Fruit fly (Drosophila melanogaster) whole organism, pupa: ENCODE measurements around the gene Gabat.

Source experiments
- CG10348 ChIP-seq: fragments of 200-800 bp; sonication (Bioruptor generic); IDR thresholded peaks from 2 replicates; pipeline ENCODE4 v1.3.6; 2022; ENCODE audit warnings: missing biosample characterization, missing genetic modification characterization
- CG14655 ChIP-seq: fragments of 200-800 bp; sonication (Bioruptor generic); optimal IDR thresholded peaks from 3 replicates; lab custom pipeline; 2017; ENCODE audit warnings: mild to moderate bottlenecking, missing biosample characterization, missing genetic modification reagents, missing genetic modification characterization
- CG32121 ChIP-seq: fragments of 200-800 bp; sonication (Bioruptor generic); IDR thresholded peaks from 2 replicates; pipeline ENCODE4 v1.3.6; 2022; ENCODE audit warnings: missing biosample characterization, missing genetic modification characterization
- CG34367 ChIP-seq: fragments of 200-800 bp; sonication (Bioruptor generic); optimal IDR thresholded peaks from 2 replicates; lab custom pipeline; 2018; ENCODE audit warnings: missing biosample characterization, mild to moderate bottlenecking, missing genetic modification characterization
- CG8159 ChIP-seq: fragments of 200-800 bp; sonication (Bioruptor generic); optimal IDR thresholded peaks from 3 replicates; lab custom pipeline; 2018; ENCODE audit warnings: missing biosample characterization, mild to moderate bottlenecking, missing genetic modification characterization, moderate library complexity
- EcR ChIP-seq: fragments of 200-800 bp; sonication (Bioruptor generic); optimal IDR thresholded peaks from 3 replicates; lab custom pipeline; 2019; ENCODE audit warnings: missing biosample characterization, missing genetic modification characterization, mild to moderate bottlenecking, moderate library complexity, missing genetic modification reagents
- gl ChIP-seq: fragments of 200-800 bp; sonication (Bioruptor generic); optimal IDR thresholded peaks from 2 replicates; lab custom pipeline; 2018; ENCODE audit warnings: missing biosample characterization, mild to moderate bottlenecking, missing genetic modification characterization
- rn ChIP-seq: fragments of 200-800 bp; sonication (Bioruptor generic); IDR thresholded peaks from 2 replicates; pipeline ENCODE4 v1.3.6; 2022; ENCODE audit warnings: missing biosample characterization, missing genetic modification characterization

- TF ChIP-seq EcR (GFP tag; lab: Kevin White, UChicago) (no peak), CG10348 (GFP tag; lab: Robert Waterston, UW) (no peak), CG14655 (GFP tag; lab: Kevin White, UChicago) (no peak), CG8159 (tag; lab: Kevin White, UChicago) (no peak), rn (GFP tag; lab: Robert Waterston, UW) (no peak), CG32121 (GFP tag; lab: Robert Waterston, UW) (no peak), gl (tag; lab: Kevin White, UChicago) (no peak), CG34367 (no peak)
Observed at dm6 chr3L:20028753-20029152, 28.3 kb upstream of the Gabat start, which contains the start of gene Lamtor1.
